Fruit fly (Drosophila melanogaster): ENCODE data around the gene Art4.

- no peak for TF ChIP-seq rn (GFP tag; IDR thresholded peaks at IDR 0.05)
- TF ChIP-seq CG9948 (tag; optimal IDR thresholded peaks at IDR 0.05), result no peak
- TF ChIP-seq CG15710 (tag; optimal IDR thresholded peaks at IDR 0.05), result no peak
Observed at dm6 chr3R:9933956-9934733, 51.7 kb downstream of the Art4 start.
